Worm (Caenorhabditis elegans): ENCODE results near the gene col-81.

Gene col-81

ce11 chrII:10993607-10994229 lies 19.8 kb downstream of the col-81 start:
- no peak for TF ChIP-seq lin-13 (tag; optimal IDR thresholded peaks at IDR 0.05)
- peak; percentile 2 for TF ChIP-seq ceh-83 (GFP tag; optimal IDR thresholded peaks at IDR 0.05)

- TF ChIP-seq lin-13 (tag; optimal IDR thresholded peaks at IDR 0.05): no peak
- TF ChIP-seq ceh-43 (GFP tag; optimal IDR thresholded peaks at IDR 0.05): peak; percentile 63
- no peak for TF ChIP-seq ztf-11 (tag; optimal IDR thresholded peaks at IDR 0.05)
- peak; percentile 99 for TF ChIP-seq ces-1 (GFP tag; optimal IDR thresholded peaks at IDR 0.05)
- TF ChIP-seq mls-2 (tag; optimal IDR thresholded peaks at IDR 0.05): peak; percentile 67
- no peak for TF ChIP-seq ham-2 (GFP tag; optimal IDR thresholded peaks at IDR 0.05)
- peak; percentile 1 for TF ChIP-seq cnd-1 (tag; optimal IDR thresholded peaks at IDR 0.05)
- peak; percentile 46 for TF ChIP-seq unc-62 (GFP tag; optimal IDR thresholded peaks at IDR 0.05)
- peak; percentile 50 for TF ChIP-seq sptf-1 (tag; optimal IDR thresholded peaks at IDR 0.05)
- TF ChIP-seq mep-1 (tag; optimal IDR thresholded peaks at IDR 0.05): peak; percentile 21
- no peak for TF ChIP-seq flh-1 (GFP tag; optimal IDR thresholded peaks at IDR 0.05)
- TF ChIP-seq lin-32 (GFP tag; optimal IDR thresholded peaks at IDR 0.05): peak; percentile 32
- peak; percentile 73 for TF ChIP-seq nhr-2 (tag; optimal IDR thresholded peaks at IDR 0.05)
Observed at ce11 chrII:10990592-10990991, 23.0 kb downstream of the col-81 start.

ce11 chrII:10989180-10989579 lies 24.4 kb downstream of the col-81 start:
- TF ChIP-seq nhr-28 (tag; optimal IDR thresholded peaks at IDR 0.05) (no peak), mls-2 (tag; optimal IDR thresholded peaks at IDR 0.05) (peak; percentile 39), sem-2 (GFP tag; optimal IDR thresholded peaks at IDR 0.05) (peak; percentile 6), pha-4 (tag; optimal IDR thresholded peaks at IDR 0.05) (no peak), cnd-1 (tag; optimal IDR thresholded peaks at IDR 0.05) (peak; percentile 32), ceh-39 (tag; optimal IDR thresholded peaks at IDR 0.05) (peak; percentile 13), nhr-2 (tag; optimal IDR thresholded peaks at IDR 0.05) (peak; percentile 85), ham-2 (GFP tag; optimal IDR thresholded peaks at IDR 0.05) (peak; percentile 1), sptf-1 (tag; optimal IDR thresholded peaks at IDR 0.05) (no peak), zip-8 (tag; optimal IDR thresholded peaks at IDR 0.05) (peak; percentile 82), flh-1 (GFP tag; optimal IDR thresholded peaks at IDR 0.05) (no peak)

ce11 chrII:10988575-10988974 lies 25.0 kb downstream of the col-81 start:
- TF ChIP-seq ceh-39 (tag; optimal IDR thresholded peaks at IDR 0.05) (no peak), hlh-1 (tag; optimal IDR thresholded peaks at IDR 0.05) (peak; percentile 36), unc-62 (GFP tag; optimal IDR thresholded peaks at IDR 0.05) (peak; percentile 95), nhr-2 (tag; optimal IDR thresholded peaks at IDR 0.05) (peak; percentile 73), elt-3 (tag; optimal IDR thresholded peaks at IDR 0.05) (no peak), pha-4 (tag; optimal IDR thresholded peaks at IDR 0.05) (peak; percentile 45)

- TF ChIP-seq drap-1 (GFP tag; optimal IDR thresholded peaks at IDR 0.05) (no peak), mls-2 (tag; optimal IDR thresholded peaks at IDR 0.05) (no peak), nhr-28 (tag; optimal IDR thresholded peaks at IDR 0.05) (no peak), unc-120 (tag; optimal IDR thresholded peaks at IDR 0.05; ENCODE audit: poor library complexity, severe bottlenecking) (no peak), sptf-1 (tag; optimal IDR thresholded peaks at IDR 0.05) (peak; percentile 11), M03D4.4 (tag; optimal IDR thresholded peaks at IDR 0.05) (no peak), nhr-76 (tag; optimal IDR thresholded peaks at IDR 0.05) (no peak), elt-1 (tag; optimal IDR thresholded peaks at IDR 0.05; ENCODE audit: borderline replicate concordance, insufficient read depth) (no peak), unc-62 (GFP tag; optimal IDR thresholded peaks at IDR 0.05) (peak; percentile 9), lin-13 (tag; optimal IDR thresholded peaks at IDR 0.05) (no peak), zip-8 (tag; optimal IDR thresholded peaks at IDR 0.05) (no peak), cnd-1 (tag; optimal IDR thresholded peaks at IDR 0.05) (peak; percentile 58), elt-3 (tag; optimal IDR thresholded peaks at IDR 0.05) (no peak), lin-32 (GFP tag; optimal IDR thresholded peaks at IDR 0.05) (peak; percentile 58), ceh-83 (GFP tag; optimal IDR thresholded peaks at IDR 0.05) (no peak), nhr-12 (tag; optimal IDR thresholded peaks at IDR 0.05) (no peak), hlh-1 (tag; optimal IDR thresholded peaks at IDR 0.05) (no peak), sem-2 (GFP tag; optimal IDR thresholded peaks at IDR 0.05) (no peak), flh-1 (GFP tag; optimal IDR thresholded peaks at IDR 0.05) (no peak)
Observed at ce11 chrII:10986461-10987090, 27.0 kb downstream of the col-81 start.
